Fruit fly (Drosophila melanogaster) whole organism, embryonic: Measurements from ENCODE around the gene IntS14.

ENCODE experiments used
- Abd-B ChIP-seq: fragments of 200-800 bp; sonication (Bioruptor generic); optimal IDR thresholded peaks from 2 replicates; lab custom pipeline; 2018; ENCODE audit warnings: missing biosample characterization, mild to moderate bottlenecking, missing genetic modification characterization, moderate library complexity
- Awh ChIP-seq: fragments of 200-800 bp; sonication (Bioruptor generic); IDR thresholded peaks from 2 replicates; pipeline ENCODE4, ENCODE4 v1.3.6; 2022; ENCODE audit warnings: missing biosample characterization, missing genetic modification characterization
- CG10565 ChIP-seq: fragments of 200-800 bp; sonication (Bioruptor generic); optimal IDR thresholded peaks from 3 replicates; lab custom pipeline; 2016; ENCODE audit warnings: missing biosample characterization, mild to moderate bottlenecking, missing genetic modification characterization
- CG10654 ChIP-seq: fragments of 200-800 bp; sonication (Bioruptor generic); optimal IDR thresholded peaks from 2 replicates; lab custom pipeline; 2016; ENCODE audit warnings: missing biosample characterization, missing genetic modification characterization
- CG13775 ChIP-seq: fragments of 200-800 bp; sonication (Bioruptor generic); optimal IDR thresholded peaks from 3 replicates; lab custom pipeline; 2017; ENCODE audit warnings: missing biosample characterization, mild to moderate bottlenecking, missing genetic modification characterization
- CG14014 ChIP-seq: fragments of 200-800 bp; sonication (Bioruptor generic); IDR thresholded peaks from 2 replicates; pipeline ENCODE4 v1.3.6; 2022; ENCODE audit warnings: missing biosample characterization, missing genetic modification characterization
- CG14050 ChIP-seq: fragments of 200-800 bp; sonication (Bioruptor generic); IDR thresholded peaks from 3 replicates; pipeline ENCODE4 v1.3.6; 2022; ENCODE audit warnings: missing biosample characterization, missing genetic modification characterization
- CG1792 ChIP-seq: fragments of 200-800 bp; sonication (Bioruptor generic); optimal IDR thresholded peaks from 2 replicates; lab custom pipeline; 2016; ENCODE audit warnings: missing biosample characterization, missing genetic modification characterization
- CG18011 ChIP-seq: fragments of 200-800 bp; sonication (Bioruptor generic); optimal IDR thresholded peaks from 2 replicates; lab custom pipeline; 2017; ENCODE audit warnings: missing biosample characterization, missing genetic modification characterization, mild to moderate bottlenecking, moderate library complexity, missing genotype
- CG18476 ChIP-seq: fragments of 200-800 bp; sonication (Bioruptor generic); optimal IDR thresholded peaks from 2 replicates; lab custom pipeline; 2016; ENCODE audit warnings: missing biosample characterization, mild to moderate bottlenecking, missing genetic modification characterization
- CG2120 ChIP-seq: fragments of 200-800 bp; sonication (Bioruptor generic); optimal IDR thresholded peaks from 3 replicates; lab custom pipeline; 2016; ENCODE audit warnings: missing biosample characterization, missing genetic modification characterization
- CG2129 ChIP-seq: fragments of 200-800 bp; sonication (Bioruptor generic); IDR thresholded peaks from 2 replicates; pipeline ENCODE4 v1.3.6; 2022; ENCODE audit warnings: missing biosample characterization, missing genetic modification characterization; ENCODE audit not compliant: partially characterized antibody
- CG33557 ChIP-seq: fragments of 200-800 bp; sonication (Bioruptor generic); optimal IDR thresholded peaks from 2 replicates; lab custom pipeline; 2019; ENCODE audit warnings: missing biosample characterization, mild to moderate bottlenecking, missing genetic modification characterization, moderate library complexity
- CG43689 ChIP-seq: fragments of 200-800 bp; sonication (Bioruptor generic); IDR thresholded peaks from 2 replicates; pipeline ENCODE4 v1.3.6; 2022; ENCODE audit warnings: missing biosample characterization, missing genetic modification characterization
- CG5245 ChIP-seq: fragments of 200-800 bp; sonication (Bioruptor generic); optimal IDR thresholded peaks from 3 replicates; lab custom pipeline; 2016; ENCODE audit warnings: missing biosample characterization, missing genetic modification characterization
- CG6683 ChIP-seq: fragments of 200-800 bp; sonication (Bioruptor generic); optimal IDR thresholded peaks from 2 replicates; lab custom pipeline; 2017; ENCODE audit warnings: missing biosample characterization, mild to moderate bottlenecking, missing genetic modification characterization, missing genetic modification reagents
- CG6689 ChIP-seq: fragments of 200-800 bp; sonication (Bioruptor generic); IDR thresholded peaks from 2 replicates; pipeline ENCODE4 v1.3.6; 2022; ENCODE audit warnings: missing biosample characterization, missing genetic modification characterization
- CG7839 ChIP-seq: fragments of 200-800 bp; sonication (Bioruptor generic); optimal IDR thresholded peaks from 3 replicates; lab custom pipeline; 2018; ENCODE audit warnings: missing biosample characterization, mild to moderate bottlenecking, missing genetic modification characterization, moderate library complexity
- CG7987 ChIP-seq: fragments of 200-800 bp; sonication (Bioruptor generic); optimal IDR thresholded peaks from 2 replicates; lab custom pipeline; 2018; ENCODE audit warnings: missing biosample characterization, mild to moderate bottlenecking, missing genetic modification characterization, moderate library complexity
- CG8281 ChIP-seq: fragments of 200-800 bp; sonication (Bioruptor generic); optimal IDR thresholded peaks from 2 replicates; lab custom pipeline; 2018; ENCODE audit warnings: missing biosample characterization, mild to moderate bottlenecking, missing genetic modification characterization, moderate library complexity
- CHES-1-like ChIP-seq: fragments of 200-800 bp; sonication (Bioruptor generic); optimal IDR thresholded peaks from 2 replicates; lab custom pipeline; 2016; ENCODE audit warnings: missing biosample characterization, missing genetic modification characterization
- H2.0 ChIP-seq: fragments of 200-800 bp; sonication (Bioruptor generic); IDR thresholded peaks from 2 replicates; pipeline ENCODE4 v1.3.6; 2022; ENCODE audit warnings: missing biosample characterization, missing genetic modification characterization
- Med ChIP-seq: fragments of 200-800 bp; sonication (Bioruptor generic); peaks from one replicate; lab custom pipeline; 2016; ENCODE audit warnings: missing biosample characterization, missing genetic modification characterization, mild to moderate bottlenecking, inconsistent platforms, moderate library complexity
- NC2β ChIP-seq: fragments of 200-800 bp; sonication (Bioruptor generic); optimal IDR thresholded peaks from 2 replicates; lab custom pipeline; 2016; ENCODE audit warnings: missing biosample characterization, missing genetic modification characterization
- Nf-YC ChIP-seq: fragments of 200-800 bp; optimal IDR thresholded peaks from 3 replicates; lab custom pipeline; 2019; ENCODE audit warnings: missing biosample characterization, mild to moderate bottlenecking, missing genetic modification characterization, moderate library complexity
- Poxn ChIP-seq: fragments of 200-800 bp; sonication (Bioruptor generic); IDR thresholded peaks from 2 replicates; pipeline ENCODE4 v1.3.6; 2022; ENCODE audit warnings: missing biosample characterization, missing genetic modification characterization
- Six4 ChIP-seq: fragments of 200-800 bp; sonication (Bioruptor generic); optimal IDR thresholded peaks from 2 replicates; lab custom pipeline; 2016; ENCODE audit warnings: missing biosample characterization, missing genetic modification characterization
- Sox100B ChIP-seq: fragments of 200-800 bp; sonication (Bioruptor generic); optimal IDR thresholded peaks from 3 replicates; lab custom pipeline; 2018; ENCODE audit warnings: missing biosample characterization, mild to moderate bottlenecking, missing genetic modification characterization
- Usf ChIP-seq: fragments of 200-800 bp; sonication (Bioruptor generic); optimal IDR thresholded peaks from 2 replicates; lab custom pipeline; 2017; ENCODE audit warnings: missing genotype, missing biosample characterization, missing genetic modification characterization
- Xbp1 ChIP-seq: fragments of 200-800 bp; sonication (Bioruptor generic); optimal IDR thresholded peaks from 3 replicates; lab custom pipeline; 2016; ENCODE audit warnings: missing biosample characterization, mild to moderate bottlenecking, missing genetic modification characterization
- Xrp1 ChIP-seq: fragments of 200-800 bp; sonication (Bioruptor generic); IDR thresholded peaks from 2 replicates; pipeline ENCODE4 v1.3.6; 2022; ENCODE audit warnings: missing biosample characterization, missing genetic modification characterization
- YL-1 ChIP-seq: fragments of 200-800 bp; sonication (Bioruptor generic); optimal IDR thresholded peaks from 3 replicates; lab custom pipeline; 2017; ENCODE audit warnings: missing biosample characterization, mild to moderate bottlenecking, missing genetic modification characterization
- amos ChIP-seq: fragments of 200-800 bp; sonication (Bioruptor generic); IDR thresholded peaks from 2 replicates; pipeline ENCODE4 v1.3.6; 2022; ENCODE audit warnings: missing biosample characterization, missing genetic modification characterization; ENCODE audit not compliant: partially characterized antibody
- ase ChIP-seq: fragments of 200-800 bp; sonication (Bioruptor generic); IDR thresholded peaks from 3 replicates; pipeline ENCODE4 v1.3.6; 2022; ENCODE audit warnings: missing biosample characterization, missing genetic modification characterization
- bab2 ChIP-seq: fragments of 200-800 bp; sonication (Bioruptor generic); optimal IDR thresholded peaks from 2 replicates; lab custom pipeline; 2016; ENCODE audit warnings: missing biosample characterization, missing genetic modification characterization
- fd102C ChIP-seq: fragments of 200-800 bp; sonication (Bioruptor generic); optimal IDR thresholded peaks from 2 replicates; lab custom pipeline; 2018; ENCODE audit warnings: missing biosample characterization, mild to moderate bottlenecking, missing genetic modification characterization, moderate library complexity
- gsb-n ChIP-seq: fragments of 200-800 bp; sonication (Bioruptor generic); optimal IDR thresholded peaks from 3 replicates; lab custom pipeline; 2018; ENCODE audit warnings: missing biosample characterization, mild to moderate bottlenecking, missing genetic modification characterization
- knrl ChIP-seq: fragments of 200-800 bp; sonication (Bioruptor generic); IDR thresholded peaks from 3 replicates; pipeline ENCODE4 v1.3.6; 2022; ENCODE audit warnings: missing biosample characterization, missing genetic modification characterization; ENCODE audit not compliant: partially characterized antibody
- maf-S ChIP-seq: fragments of 200-800 bp; sonication (Bioruptor generic); optimal IDR thresholded peaks from 2 replicates; lab custom pipeline; 2016; ENCODE audit warnings: missing biosample characterization, missing genetic modification characterization
- peb ChIP-seq: fragments of 200-800 bp; sonication (Bioruptor generic); IDR thresholded peaks from 2 replicates; pipeline ENCODE4 v1.3.6; 2022; ENCODE audit warnings: missing biosample characterization, missing genetic modification characterization
- prd ChIP-seq, 3 experiments: fragments of >200 bp in 2 of 3; fragments of 200-800 bp in 1 of 3; sonication (Bioruptor generic) in 1 of 3; optimal IDR thresholded peaks in 2 of 3; IDR thresholded peaks in 1 of 3; 2 replicates in 2 of 3; 3 replicates in 1 of 3; pipeline versions ENCODE4 v1.3.6 to Lab custom; 2017 to 2022; ENCODE audit warnings: missing biosample characterization in 1 of 3, missing genetic modification characterization in 1 of 3
- repo ChIP-seq: fragments of 200-800 bp; sonication (Bioruptor generic); optimal IDR thresholded peaks from 2 replicates; lab custom pipeline; 2016; ENCODE audit warnings: missing biosample characterization, missing genetic modification characterization
- run ChIP-seq: fragments of 200-800 bp; sonication (Bioruptor generic); optimal IDR thresholded peaks from 3 replicates; lab custom pipeline; 2018; ENCODE audit warnings: missing biosample characterization, mild to moderate bottlenecking, missing genetic modification characterization
- sc ChIP-seq, 3 experiments: fragments of >200 bp in 2 of 3; fragments of 200-800 bp in 1 of 3; sonication (Bioruptor generic) in 1 of 3; optimal IDR thresholded peaks; 2 replicates in 2 of 3; 3 replicates in 1 of 3; lab custom pipeline; 2017; ENCODE audit warnings: mild to moderate bottlenecking in 1 of 3, missing biosample characterization in 1 of 3, missing genetic modification characterization in 1 of 3, missing genetic modification reagents in 1 of 3
- slbo ChIP-seq: fragments of 200-800 bp; sonication (Bioruptor generic); IDR thresholded peaks from 2 replicates; pipeline ENCODE4 v1.3.6; 2022; ENCODE audit warnings: missing biosample characterization, missing genetic modification characterization
- vfl ChIP-seq: fragments of 200-800 bp; sonication (Bioruptor generic); optimal IDR thresholded peaks from 2 replicates; lab custom pipeline; 2016; ENCODE audit warnings: missing biosample characterization, missing genetic modification characterization
- wek ChIP-seq: fragments of 200-800 bp; sonication (Bioruptor generic); optimal IDR thresholded peaks from 3 replicates; lab custom pipeline; 2018; ENCODE audit warnings: missing biosample characterization, mild to moderate bottlenecking, missing genetic modification characterization, moderate library complexity

The IntS14 gene

DNA sequence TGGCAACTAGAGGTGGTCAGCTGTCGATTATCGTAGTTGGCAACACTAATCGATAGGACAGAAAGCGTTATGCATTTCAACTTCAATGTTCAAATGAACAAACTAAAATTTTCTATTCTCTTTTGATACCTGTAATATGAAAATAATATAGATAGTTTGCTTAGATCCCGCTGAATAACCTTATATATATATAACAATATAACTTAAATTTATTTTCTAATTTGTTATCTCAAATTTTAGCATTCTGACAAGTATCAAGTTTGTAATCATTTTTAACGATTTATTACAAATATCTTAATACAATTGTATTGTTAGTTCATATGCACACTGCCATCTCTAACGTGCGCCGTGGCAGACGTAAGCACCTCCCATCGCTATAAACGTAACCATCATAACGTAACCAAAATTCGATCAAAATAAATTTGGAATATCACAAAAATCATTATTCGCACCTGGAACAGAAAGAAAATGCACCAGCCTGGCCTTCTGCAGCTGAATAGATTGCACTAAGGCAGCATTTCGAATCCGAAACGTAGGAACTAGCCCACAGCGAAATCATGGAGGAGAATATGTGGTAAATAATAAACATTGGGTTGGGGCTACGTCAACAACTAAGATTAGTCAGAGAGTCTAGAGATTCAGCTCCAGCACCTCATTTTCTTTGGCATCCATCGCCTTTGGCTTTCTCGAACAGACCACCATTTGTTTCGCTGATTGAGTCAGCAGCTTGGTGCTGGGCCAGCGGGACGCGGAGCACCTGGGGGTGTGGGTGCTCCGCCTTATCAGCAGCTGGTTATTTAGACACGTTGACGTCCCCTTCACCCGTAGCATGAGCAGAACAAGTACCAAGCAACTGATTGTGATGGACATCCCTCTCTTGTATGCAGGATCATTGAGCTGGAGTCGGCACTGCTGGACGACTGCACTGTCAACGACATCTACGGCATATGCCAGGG is 35.0 kb upstream of the IntS14 start, which contains the start of the genes Pino and TBC1D23 (continued):
- TF ChIP-seq run (tag; lab: Kevin White, UChicago) (no peak), prd (optimal IDR thresholded peaks at IDR 0.05; lab: Kevin White, UChicago) (no peak), prd (GFP tag; IDR thresholded peaks at IDR 0.05; lab: Robert Waterston, UW) (peak; percentile 85), CG2129 (GFP tag; lab: Robert Waterston, UW) (peak; percentile 41; the same call in 1 of the 2 replicates), bab2 (GFP tag; lab: Kevin White, UChicago) (peak; percentile 62), vfl (GFP tag; lab: Kevin White, UChicago) (peak; percentile 76), wek (GFP tag; lab: Kevin White, UChicago) (no peak), CG10565 (GFP tag; lab: Kevin White, UChicago) (no peak), Xbp1 (GFP tag; lab: Kevin White, UChicago) (peak; percentile 80), knrl (GFP tag; lab: Robert Waterston, UW) (peak; percentile 84), sc (optimal IDR thresholded peaks at IDR 0.05; lab: Kevin White, UChicago) (no peak), sc (GFP tag; optimal IDR thresholded peaks at IDR 0.05; lab: Kevin White, UChicago) (peak; percentile 48), CG13775 (peak; percentile 75), CG18476 (GFP tag; lab: Kevin White, UChicago) (no peak), CG7839 (tag; lab: Kevin White, UChicago) (peak; percentile 79), CG5245 (peak; percentile 49), NC2β (GFP tag; lab: Kevin White, UChicago) (no peak), CG33557 (GFP tag; lab: Kevin White, UChicago) (peak; percentile 57), Six4 (GFP tag; lab: Kevin White, UChicago) (peak; percentile 39), Awh (GFP tag; lab: Robert Waterston, UW) (peak; percentile 55; the same call in 1 of the 2 replicates), Sox100B (GFP tag; lab: Kevin White, UChicago) (peak; percentile 71), Usf (GFP tag; lab: Kevin White, UChicago) (peak; percentile 35), CG14014 (GFP tag; lab: Robert Waterston, UW) (peak; percentile 57; the same call in 1 of the 2 replicates), ase (no peak), maf-S (GFP tag; lab: Kevin White, UChicago) (no peak), CG8281 (tag; lab: Kevin White, UChicago) (peak; percentile 38), H2.0 (GFP tag; lab: Robert Waterston, UW) (peak; percentile 68), CG18011 (GFP tag; lab: Kevin White, UChicago) (peak; percentile 15), amos (peak; percentile 61; the same call in 1 of the 2 replicates), CG14050 (GFP tag; lab: Robert Waterston, UW) (no peak), peb (GFP tag; lab: Robert Waterston, UW) (no peak), CG1792 (GFP tag; lab: Kevin White, UChicago) (no peak), CHES-1-like (no peak), CG6683 (GFP tag; lab: Kevin White, UChicago) (no peak), CG6689 (peak; percentile 68), Poxn (GFP tag; lab: Robert Waterston, UW) (no peak), Abd-B (GFP tag; lab: Kevin White, UChicago) (peak; percentile 74), YL-1 (peak; percentile 25), fd102C (GFP tag; lab: Kevin White, UChicago) (no peak), Nf-YC (tag; lab: Kevin White, UChicago) (peak; percentile 67), CG7987 (GFP tag; lab: Kevin White, UChicago) (no peak), CG2120 (GFP tag; lab: Kevin White, UChicago) (peak; percentile 80), Xrp1 (peak; percentile 75), repo (GFP tag; lab: Kevin White, UChicago) (no peak), CG43689 (no peak), Med (GFP tag; lab: Kevin White, UChicago) (peak; percentile 88), gsb-n (peak; percentile 44), slbo (GFP tag; lab: Robert Waterston, UW) (peak; percentile 86), CG10654 (GFP tag; lab: Kevin White, UChicago) (peak; percentile 68)
